Worm (Caenorhabditis elegans) whole organism, L4 larva: ENCODE measurements around the gene F37A4.1.

Source experiments
- F10B5.3 ChIP-seq: sonication (generic microtip); optimal IDR thresholded peaks from 2 replicates; lab custom pipeline; 2016; ENCODE audit warnings: mild to moderate bottlenecking, missing genetic modification characterization, missing compliant biosample characterization
- F44E2.7 ChIP-seq: fragments of 200-800 bp; sonication (Bioruptor generic); IDR thresholded peaks from 2 replicates; pipeline ENCODE4 v2.1.2; 2022; ENCODE audit warnings: missing genetic modification characterization, missing compliant biosample characterization
- F49E8.2 ChIP-seq: sonication (generic microtip); optimal IDR thresholded peaks from 2 replicates; lab custom pipeline; 2016; ENCODE audit warnings: missing compliant biosample characterization, mild to moderate bottlenecking, missing genetic modification characterization, borderline replicate concordance
- R02D3.7 ChIP-seq: fragments of 150-350 bp; sonication (generic microtip); optimal IDR thresholded peaks from 3 replicates; lab custom pipeline; 2014; ENCODE audit warnings: missing biosample characterization, missing genetic modification characterization
- T20F7.1 ChIP-seq: fragments of 200-800 bp; sonication (Bioruptor generic); optimal IDR thresholded peaks from 2 replicates; lab custom pipeline; 2018; ENCODE audit warnings: mild to moderate bottlenecking, missing genetic modification characterization, missing compliant biosample characterization
- Y48G9A.11 ChIP-seq: fragments of 200-800 bp; sonication (Bioruptor generic); IDR thresholded peaks from 2 replicates; pipeline ENCODE4 v1.3.6; 2022; ENCODE audit warnings: missing genetic modification reagents, missing genetic modification characterization, missing compliant biosample characterization
- Y5F2A.4 ChIP-seq: fragments of 200-800 bp; sonication (Bioruptor generic); optimal IDR thresholded peaks from 2 replicates; lab custom pipeline; 2018; ENCODE audit warnings: mild to moderate bottlenecking, missing genetic modification characterization, missing compliant biosample characterization
- ZK337.2 ChIP-seq: fragments of 200-800 bp; sonication (Bioruptor generic); IDR thresholded peaks from 2 replicates; pipeline ENCODE4 v1.3.6; 2022; ENCODE audit warnings: missing genetic modification reagents, missing genetic modification characterization, missing compliant biosample characterization
- ZK546.5 ChIP-seq, 2 experiments: sonication (generic microtip); optimal IDR thresholded peaks; 2 replicates each; lab custom pipeline; 2017; ENCODE audit warnings: missing biosample characterization in 2 of 2, missing genetic modification characterization in 2 of 2
- aha-1 ChIP-seq: fragments of 150-350 bp; peaks from one replicate; lab custom pipeline; 2014; ENCODE audit warnings: missing biosample characterization, missing genetic modification characterization
- ama-1 ChIP-seq: fragments of 150-350 bp; optimal IDR thresholded peaks from 2 replicates; lab custom pipeline; 2014; ENCODE audit warnings: inconsistent platforms, mixed read lengths
- arid-1 ChIP-seq: fragments of 200-800 bp; sonication (Bioruptor generic); conservative IDR thresholded peaks from 2 replicates; pipeline ENCODE4 v1.3.6; 2022; ENCODE audit warnings: missing genetic modification reagents, missing genetic modification characterization, missing compliant biosample characterization
- ceh-32 ChIP-seq: sonication (generic microtip); optimal IDR thresholded peaks from 2 replicates; lab custom pipeline; 2016; ENCODE audit warnings: mild to moderate bottlenecking, missing genetic modification characterization, missing compliant biosample characterization; ENCODE audit not compliant: poor library complexity
- ceh-44 ChIP-seq: fragments of 200-800 bp; sonication (Bioruptor generic); IDR thresholded peaks from 2 replicates; pipeline ENCODE4 v1.3.6; 2022; ENCODE audit warnings: missing genetic modification reagents, missing genetic modification characterization, missing compliant biosample characterization
- ces-1 ChIP-seq: fragments of 150-350 bp; sonication (generic microtip); optimal IDR thresholded peaks from 4 replicates; lab custom pipeline; 2014; ENCODE audit warnings: missing biosample characterization, missing genetic modification reagents, missing genetic modification characterization
- cey-2 ChIP-seq: sonication (generic microtip); optimal IDR thresholded peaks from 3 replicates; lab custom pipeline; 2017; ENCODE audit warnings: missing genetic modification characterization, mild to moderate bottlenecking, missing compliant biosample characterization, antibody characterized with exemption, borderline replicate concordance; ENCODE audit not compliant: insufficient read depth
- ctbp-1 ChIP-seq: fragments of 200-800 bp; sonication (Bioruptor generic); IDR thresholded peaks from 2 replicates; pipeline ENCODE4 v1.3.6; 2022; ENCODE audit warnings: missing genetic modification reagents, missing genetic modification characterization, missing compliant biosample characterization
- egl-43 ChIP-seq: fragments of 200-800 bp; sonication (Bioruptor generic); IDR thresholded peaks from 2 replicates; pipeline ENCODE4 v1.3.6; 2022; ENCODE audit warnings: missing genetic modification reagents, missing genetic modification characterization, missing compliant biosample characterization
- fkh-10 ChIP-seq: fragments of 150-350 bp; optimal IDR thresholded peaks from 2 replicates; lab custom pipeline; 2014; ENCODE audit warnings: missing biosample characterization, missing genetic modification reagents, missing genetic modification characterization
- fos-1 ChIP-seq: fragments of 150-350 bp; optimal IDR thresholded peaks from 2 replicates; lab custom pipeline; 2014; ENCODE audit warnings: missing biosample characterization, missing genetic modification characterization
- hlh-30 ChIP-seq: sonication (generic microtip); optimal IDR thresholded peaks from 2 replicates; lab custom pipeline; 2017; ENCODE audit warnings: antibody characterized with exemption, mild to moderate bottlenecking, missing genetic modification characterization, missing compliant biosample characterization; ENCODE audit not compliant: insufficient read depth
- jun-1 ChIP-seq: fragments of 150-350 bp; optimal IDR thresholded peaks from 2 replicates; lab custom pipeline; 2014; ENCODE audit warnings: missing biosample characterization, missing genetic modification reagents, missing genetic modification characterization
- lin-15B ChIP-seq: fragments of 150-350 bp; sonication (generic microtip); optimal IDR thresholded peaks from 3 replicates; lab custom pipeline; 2014; ENCODE audit warnings: missing biosample characterization, missing genetic modification characterization
- lir-3 ChIP-seq: sonication (generic microtip); optimal IDR thresholded peaks from 2 replicates; lab custom pipeline; 2016; ENCODE audit warnings: mild to moderate bottlenecking, missing genetic modification characterization, missing compliant biosample characterization
- mes-2 ChIP-seq: sonication (generic microtip); optimal IDR thresholded peaks from 2 replicates; lab custom pipeline; 2016; ENCODE audit warnings: missing genotype, mild to moderate bottlenecking, missing genetic modification characterization, missing compliant biosample characterization; ENCODE audit not compliant: poor library complexity, severe bottlenecking
- mxl-2 ChIP-seq: fragments of 200-800 bp; sonication (Bioruptor generic); conservative IDR thresholded peaks from 2 replicates; pipeline ENCODE4 v1.3.6; 2022; ENCODE audit warnings: missing genetic modification reagents, missing genetic modification characterization, missing compliant biosample characterization
- nhr-111 ChIP-seq: fragments of 200-800 bp; sonication (Bioruptor generic); optimal IDR thresholded peaks from 2 replicates; lab custom pipeline; 2018; ENCODE audit warnings: mild to moderate bottlenecking, missing genetic modification characterization, missing compliant biosample characterization
- nhr-28 ChIP-seq: fragments of 150-350 bp; optimal IDR thresholded peaks from 2 replicates; lab custom pipeline; 2014; ENCODE audit warnings: missing biosample characterization, missing genetic modification characterization
- nhr-77 ChIP-seq: fragments of 150-350 bp; optimal IDR thresholded peaks from 2 replicates; lab custom pipeline; 2014; ENCODE audit warnings: missing biosample characterization, missing genetic modification characterization
- pha-4 ChIP-seq, 2 experiments: fragments of 150-350 bp in 1 of 2; fragments of 200-800 bp in 1 of 2; sonication (Bioruptor generic) in 1 of 2; IDR thresholded peaks in 1 of 2; optimal IDR thresholded peaks in 1 of 2; 2 replicates each; pipeline versions ENCODE4 v1.3.6 to Lab custom; 2014 to 2022; ENCODE audit warnings: missing genetic modification characterization in 2 of 2, missing genetic modification reagents in 2 of 2, missing biosample characterization in 1 of 2, missing compliant biosample characterization in 1 of 2
- saeg-2 ChIP-seq: fragments of 200-800 bp; sonication (Bioruptor generic); IDR thresholded peaks from 2 replicates; pipeline ENCODE4 v1.3.6; 2022; ENCODE audit warnings: missing genetic modification reagents, missing genetic modification characterization, missing compliant biosample characterization
- set-16 ChIP-seq: fragments of 200-800 bp; sonication (Bioruptor generic); IDR thresholded peaks from 2 replicates; pipeline ENCODE4 v1.3.6; 2022; ENCODE audit warnings: missing genetic modification reagents, missing genetic modification characterization, missing compliant biosample characterization
- spr-3 ChIP-seq: fragments of 200-800 bp; sonication (Bioruptor generic); optimal IDR thresholded peaks from 2 replicates; lab custom pipeline; 2018; ENCODE audit warnings: mild to moderate bottlenecking, missing genetic modification characterization, missing compliant biosample characterization
- unc-62 ChIP-seq, 3 experiments: fragments of 150-350 bp in 1 of 3; sonication (generic microtip); optimal IDR thresholded peaks in 2 of 3; peaks in 1 of 3; 1 replicate in 1 of 3; 2 replicates in 2 of 3; lab custom pipeline; 2014 to 2017; ENCODE audit warnings: missing biosample characterization in 3 of 3, missing genetic modification characterization in 3 of 3, missing genetic modification reagents in 3 of 3, missing genotype in 1 of 3
- zfp-2 ChIP-seq: sonication (generic microtip); optimal IDR thresholded peaks from 2 replicates; lab custom pipeline; 2016; ENCODE audit warnings: mild to moderate bottlenecking, missing genetic modification characterization, missing compliant biosample characterization

The F37A4.1 gene

DNA sequence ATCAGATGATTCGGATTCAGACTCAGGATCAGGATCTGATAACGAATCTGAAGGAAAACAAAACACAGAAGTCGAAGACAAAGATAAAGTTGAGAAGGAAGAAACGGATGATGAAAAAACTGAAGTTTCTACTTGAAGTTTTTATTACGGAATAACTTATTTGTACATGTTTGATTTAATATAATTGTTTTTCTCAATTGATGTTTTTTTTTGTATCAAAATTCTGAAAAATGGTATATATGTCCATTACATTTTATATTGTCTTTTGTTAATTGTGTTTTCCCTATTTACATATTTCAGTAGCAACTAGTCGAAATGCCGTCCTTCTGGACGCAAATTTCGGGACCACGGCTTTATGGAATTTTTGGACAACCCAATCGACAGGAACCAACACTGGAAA, at the start of gene F37A4.1:
F37A4.1 (plus strand) TSS at position 301 of the 400 bp plus-strand sequence.
- TF ChIP-seq zfp-2 (tag; lab: Kevin White, UChicago): no peak
- no peak for TF ChIP-seq ces-1 (GFP tag; lab: Kevin White, UChicago)

DNA sequence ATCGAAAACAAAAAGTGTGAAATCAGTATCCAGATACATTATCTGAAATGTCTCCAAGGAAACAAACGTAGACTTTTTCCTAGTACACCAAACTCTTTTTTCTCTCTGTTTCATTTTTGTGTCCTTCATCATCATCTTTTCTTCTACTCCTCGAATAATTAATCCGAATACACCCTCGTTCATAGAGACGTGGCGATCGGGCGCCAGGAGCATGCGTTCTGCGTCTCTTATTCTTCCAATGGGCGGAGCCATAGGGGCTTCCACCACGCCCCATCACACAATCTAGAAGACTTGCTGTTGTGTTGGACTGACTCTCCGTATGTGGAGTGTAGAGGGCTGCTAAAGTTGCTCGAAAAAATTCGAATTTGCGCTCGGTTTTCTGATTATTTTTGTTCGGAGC, 47.7 kb upstream of the F37A4.1 start, which contains the start of gene rbf-1:
rbf-1 (plus strand) TSS at position 301 of the 400 bp plus-strand sequence.
- TF ChIP-seq Y5F2A.4 (GFP tag; lab: Kevin White, UChicago) (no peak), set-16 (GFP tag; lab: Robert Waterston, UW) (no peak), cey-2 (tag; lab: Kevin White, UChicago) (no peak), ctbp-1 (GFP tag; lab: Robert Waterston, UW) (no peak), T20F7.1 (GFP tag; lab: Kevin White, UChicago) (no peak), R02D3.7 (no peak)

DNA sequence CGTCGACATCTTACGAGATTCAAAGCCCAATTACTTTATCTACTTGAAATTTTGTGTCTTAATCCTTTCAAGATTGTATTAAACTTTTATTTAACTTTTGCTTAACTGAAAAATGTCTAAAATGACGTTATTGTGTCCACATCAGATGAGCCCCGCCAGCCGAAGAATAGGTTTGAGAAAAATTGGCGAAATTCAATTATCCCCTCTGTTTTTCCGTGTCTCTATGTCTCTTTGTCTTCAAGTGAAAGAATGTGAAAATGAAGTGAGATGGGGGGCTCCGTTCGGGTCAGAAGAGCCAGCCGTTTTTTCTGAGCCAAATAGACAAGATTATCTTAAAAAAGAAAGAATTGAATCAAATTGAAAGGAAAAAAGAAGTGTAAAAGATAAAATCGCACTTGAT, 45.9 kb upstream of the F37A4.1 start:
- TF ChIP-seq nhr-111 (GFP tag; lab: Kevin White, UChicago): no peak
- no peak for TF ChIP-seq fkh-10
- no peak for TF ChIP-seq set-16 (GFP tag; lab: Robert Waterston, UW)
- no peak for TF ChIP-seq nhr-77 (tag; lab: Kevin White, UChicago)
- no peak for TF ChIP-seq ZK546.5 (tag; optimal IDR thresholded peaks at IDR 0.05; lab: Kevin White, UChicago)
- TF ChIP-seq mes-2 (tag; lab: Kevin White, UChicago): no peak
- no peak for TF ChIP-seq spr-3
- TF ChIP-seq lin-15B (tag; lab: Kevin White, UChicago): no peak
- no peak for TF ChIP-seq arid-1
- no peak for TF ChIP-seq lir-3 (tag; lab: Kevin White, UChicago)
- TF ChIP-seq ama-1: no peak
- TF ChIP-seq fos-1 (tag; lab: Kevin White, UChicago): no peak
- no peak for TF ChIP-seq hlh-30 (tag; lab: Kevin White, UChicago)
- TF ChIP-seq ceh-32 (tag; lab: Kevin White, UChicago): no peak
- no peak for TF ChIP-seq F44E2.7 (GFP tag; lab: Robert Waterston, UW)
- no peak for TF ChIP-seq F10B5.3 (tag; lab: Kevin White, UChicago)
- no peak for TF ChIP-seq saeg-2 (GFP tag; lab: Robert Waterston, UW)
- no peak for TF ChIP-seq ZK337.2

DNA sequence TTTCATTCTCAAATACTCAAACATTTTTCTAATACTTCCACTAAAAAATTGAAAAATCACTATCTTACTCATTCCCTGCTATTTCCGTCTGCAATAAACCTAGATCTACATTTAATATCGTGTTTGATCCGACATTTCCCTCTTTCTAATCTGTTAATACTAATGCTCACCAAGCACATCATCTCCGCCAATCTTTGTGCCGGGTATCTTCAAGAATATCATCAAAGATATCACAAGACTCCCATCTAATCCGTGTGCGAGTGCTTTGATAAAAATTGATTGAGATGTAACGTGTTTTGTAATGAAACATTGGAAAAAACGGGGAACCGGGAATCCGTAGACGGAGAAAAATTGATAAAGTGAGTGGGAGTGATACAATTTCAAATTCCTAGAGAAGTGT, 43.9 kb upstream of the F37A4.1 start:
- TF ChIP-seq aha-1 (tag; lab: Kevin White, UChicago) (peak; percentile 58), Y48G9A.11 (GFP tag; lab: Robert Waterston, UW) (no peak), pha-4 (GFP tag; IDR thresholded peaks at IDR 0.05; lab: Robert Waterston, UW) (no peak), pha-4 (tag; optimal IDR thresholded peaks at IDR 0.05; lab: Kevin White, UChicago) (no peak), F49E8.2 (tag; lab: Kevin White, UChicago) (no peak), ceh-44 (GFP tag; lab: Robert Waterston, UW) (no peak), mxl-2 (GFP tag; lab: Robert Waterston, UW) (no peak), jun-1 (tag; lab: Kevin White, UChicago) (no peak), saeg-2 (GFP tag; lab: Robert Waterston, UW) (no peak), ctbp-1 (GFP tag; lab: Robert Waterston, UW) (no peak)
- TF ChIP-seq, all 104 proteins: peak for 1

DNA sequence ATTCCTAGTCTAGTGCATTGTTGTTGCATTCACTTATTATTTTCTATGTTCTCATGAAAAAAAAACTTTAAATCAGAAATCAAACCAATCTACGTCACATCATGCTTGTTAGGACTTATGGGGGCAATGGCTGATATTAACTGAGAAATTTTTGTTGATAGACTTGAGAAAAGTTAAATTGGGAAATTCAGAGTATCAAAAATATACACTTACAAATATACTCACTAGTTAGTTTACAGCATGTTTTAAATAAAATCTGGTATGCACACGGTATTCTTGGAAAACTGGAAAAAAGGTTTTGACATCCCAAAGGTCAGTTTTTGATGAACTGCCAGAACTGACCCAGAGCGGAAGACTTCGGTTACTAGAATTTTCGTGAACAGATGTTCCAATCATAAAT, 42.2 kb upstream of the F37A4.1 start:
- no peak for TF ChIP-seq nhr-28 (tag; lab: Kevin White, UChicago)
- peak in 1 of 2 experiments; percentile 93 for TF ChIP-seq unc-62 (GFP tag; optimal IDR thresholded peaks at IDR 0.05 in 1 of 2; lab: Kevin White, UChicago)
- no peak for TF ChIP-seq unc-62 (tag; optimal IDR thresholded peaks at IDR 0.05; lab: Kevin White, UChicago)
- TF ChIP-seq egl-43 (GFP tag; lab: Robert Waterston, UW): no peak
